Fruit fly (Drosophila melanogaster) whole organism, wandering third instar larva: ENCODE data around the gene Cyp6d4.

Source experiments
- Abd-B ChIP-seq: fragments of >200 bp; optimal IDR thresholded peaks from 2 replicates; lab custom pipeline; 2017; ENCODE audit warnings: missing biosample characterization, missing genetic modification characterization
- CG32264 ChIP-seq: fragments of 200-800 bp; sonication (Bioruptor generic); optimal IDR thresholded peaks from 2 replicates; lab custom pipeline; 2016; ENCODE audit warnings: missing biosample characterization, missing genetic modification characterization
- CG9705 ChIP-seq: fragments of 200-800 bp; sonication (Bioruptor generic); optimal IDR thresholded peaks from 2 replicates; lab custom pipeline; 2018; ENCODE audit warnings: missing biosample characterization, mild to moderate bottlenecking, missing genetic modification characterization
- CrebA ChIP-seq: fragments of 200-800 bp; sonication (Bioruptor generic); optimal IDR thresholded peaks from 2 replicates; lab custom pipeline; 2016; ENCODE audit warnings: missing biosample characterization, mild to moderate bottlenecking, missing genetic modification characterization, borderline replicate concordance
- Dfd ChIP-seq: fragments of >200 bp; optimal IDR thresholded peaks from 2 replicates; lab custom pipeline; 2017; ENCODE audit warnings: missing biosample characterization, missing genetic modification characterization
- Dif ChIP-seq: fragments of 200-275, 200-300 bp; sonication (Bioruptor generic); optimal IDR thresholded peaks from 2 replicates; lab custom pipeline; 2018; ENCODE audit warnings: missing biosample characterization, missing genetic modification characterization; ENCODE audit not compliant: partially characterized antibody
- GATAd ChIP-seq: sonication (Bioruptor generic); optimal IDR thresholded peaks from 2 replicates; lab custom pipeline; 2016; ENCODE audit warnings: missing biosample characterization, missing genetic modification characterization
- HLH106 ChIP-seq: fragments of 200-800 bp; optimal IDR thresholded peaks from 3 replicates; lab custom pipeline; 2019; ENCODE audit warnings: missing biosample characterization, mild to moderate bottlenecking, missing genetic modification characterization, moderate library complexity
- Hr78 ChIP-seq: fragments of >200 bp; optimal IDR thresholded peaks from 2 replicates; lab custom pipeline; 2017; ENCODE audit warnings: missing biosample characterization, missing genetic modification characterization
- Hr83 ChIP-seq: fragments of 200-300 bp; sonication (Bioruptor generic); optimal IDR thresholded peaks from 2 replicates; lab custom pipeline; 2016; ENCODE audit warnings: missing biosample characterization, mild to moderate bottlenecking, missing genetic modification characterization, moderate library complexity; ENCODE audit not compliant: poor library complexity, severe bottlenecking
- Mio ChIP-seq: sonication (Bioruptor generic); optimal IDR thresholded peaks from 2 replicates; lab custom pipeline; 2016; ENCODE audit warnings: missing biosample characterization, missing genetic modification characterization
- Myc ChIP-seq: fragments of >200 bp; optimal IDR thresholded peaks from 2 replicates; lab custom pipeline; 2017
- N ChIP-seq: fragments of >200 bp; optimal IDR thresholded peaks from 2 replicates; lab custom pipeline; 2018; ENCODE audit warnings: missing biosample characterization, missing external identifiers, missing genetic modification characterization
- Rel ChIP-seq, 2 experiments: fragments of 200-800 bp; sonication (Bioruptor generic) in 1 of 2; optimal IDR thresholded peaks; 2 replicates in 1 of 2; 3 replicates in 1 of 2; lab custom pipeline; 2016 to 2019; ENCODE audit warnings: mild to moderate bottlenecking in 2 of 2, missing biosample characterization in 2 of 2, missing genetic modification characterization in 2 of 2, moderate library complexity in 1 of 2
- Sp1 ChIP-seq: fragments of 200-800 bp; sonication (Bioruptor generic); optimal IDR thresholded peaks from 3 replicates; lab custom pipeline; 2019; ENCODE audit warnings: missing biosample characterization, mild to moderate bottlenecking, missing genetic modification characterization, moderate library complexity
- Vsx2 ChIP-seq: fragments of 200-300, 225-300 bp; sonication (Bioruptor generic); optimal IDR thresholded peaks from 2 replicates; lab custom pipeline; 2018; ENCODE audit warnings: missing biosample characterization, missing genetic modification characterization; ENCODE audit not compliant: partially characterized antibody
- brk ChIP-seq: fragments of 200-800 bp; sonication (Bioruptor generic); optimal IDR thresholded peaks from 2 replicates; lab custom pipeline; 2016; ENCODE audit warnings: missing biosample characterization, mild to moderate bottlenecking, missing genetic modification characterization
- dl ChIP-seq, 2 experiments: fragments of 175-275, 200-275 bp in 1 of 2; fragments of 200-275 bp in 1 of 2; sonication (Bioruptor generic); optimal IDR thresholded peaks; lab custom pipeline; 2018; ENCODE audit warnings: mild to moderate bottlenecking in 2 of 2, missing biosample characterization in 2 of 2, missing genetic modification characterization in 2 of 2, moderate library complexity in 2 of 2; ENCODE audit not compliant: partially characterized antibody in 2 of 2, insufficient read depth in 1 of 2
- dsf ChIP-seq: sonication (Bioruptor generic); optimal IDR thresholded peaks from 2 replicates; lab custom pipeline; 2016; ENCODE audit warnings: missing biosample characterization, missing genetic modification characterization, borderline replicate concordance
- ey ChIP-seq: fragments of 200-800 bp; sonication (Bioruptor generic); optimal IDR thresholded peaks from 2 replicates; lab custom pipeline; 2016; ENCODE audit warnings: missing biosample characterization, missing genetic modification characterization
- foxo ChIP-seq, 2 experiments: fragments of 200-800 bp; sonication (Bioruptor generic); optimal IDR thresholded peaks; 2 replicates in 1 of 2; 3 replicates in 1 of 2; lab custom pipeline; 2016 to 2017; ENCODE audit warnings: missing biosample characterization in 2 of 2, missing genetic modification characterization in 2 of 2
- fru ChIP-seq: fragments of 200-800 bp; sonication (Bioruptor generic); optimal IDR thresholded peaks from 3 replicates; lab custom pipeline; 2016; ENCODE audit warnings: missing biosample characterization, mild to moderate bottlenecking, missing genetic modification characterization
- h ChIP-seq: fragments of 200-800 bp; sonication (Bioruptor generic); optimal IDR thresholded peaks from 3 replicates; lab custom pipeline; 2016; ENCODE audit warnings: missing biosample characterization, mild to moderate bottlenecking, missing genetic modification characterization
- pan ChIP-seq: fragments of >200 bp; optimal IDR thresholded peaks from 2 replicates; lab custom pipeline; 2017
- psq ChIP-seq: fragments of 200-800 bp; sonication (Bioruptor generic); optimal IDR thresholded peaks from 3 replicates; lab custom pipeline; 2017; ENCODE audit warnings: missing biosample characterization, mild to moderate bottlenecking, missing genetic modification characterization, moderate library complexity
- rgr ChIP-seq: fragments of 200-800 bp; sonication (Bioruptor generic); optimal IDR thresholded peaks from 3 replicates; lab custom pipeline; 2016; ENCODE audit warnings: missing biosample characterization, mild to moderate bottlenecking, missing genetic modification characterization
- sage ChIP-seq: fragments of 200-800 bp; sonication (Bioruptor generic); optimal IDR thresholded peaks from 2 replicates; lab custom pipeline; 2016; ENCODE audit warnings: missing biosample characterization, mild to moderate bottlenecking, missing genetic modification characterization
- sv ChIP-seq: fragments of 200-800 bp; sonication (Bioruptor generic); optimal IDR thresholded peaks from 3 replicates; lab custom pipeline; 2016; ENCODE audit warnings: missing biosample characterization, missing genetic modification characterization
- tai ChIP-seq: sonication (Bioruptor generic); optimal IDR thresholded peaks from 2 replicates; lab custom pipeline; 2016; ENCODE audit warnings: missing biosample characterization, missing genetic modification characterization
- usp ChIP-seq: fragments of >200 bp; optimal IDR thresholded peaks from 2 replicates; lab custom pipeline; 2017; ENCODE audit warnings: missing biosample characterization, missing genetic modification characterization

Gene Cyp6d4

DNA sequence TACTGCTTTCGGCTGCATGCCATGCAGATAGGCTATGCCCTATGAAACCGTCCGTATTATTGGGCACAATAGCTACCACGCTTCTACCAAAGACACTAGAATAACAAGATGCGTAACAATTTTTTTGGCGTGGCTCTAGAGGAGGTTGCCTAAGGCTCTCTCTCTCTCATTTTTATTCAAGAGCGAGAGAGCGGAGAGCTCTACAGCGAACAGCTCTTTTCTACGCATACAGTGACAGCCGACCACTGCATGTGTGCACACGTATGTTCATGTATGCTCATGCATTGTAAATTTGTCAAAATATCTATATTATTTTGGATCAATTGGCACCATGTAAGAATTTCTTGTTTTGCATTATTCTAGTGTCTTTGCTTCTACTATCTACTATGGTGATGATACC lies 34.9 kb downstream of the Cyp6d4 start:
- TF ChIP-seq N (GFP tag; lab: Kevin White, UChicago) = no peak
- no peak for TF ChIP-seq Sp1 (GFP tag; lab: Kevin White, UChicago)
- no peak for TF ChIP-seq CG32264 (GFP tag; lab: Kevin White, UChicago)
- no peak for TF ChIP-seq Dfd (GFP tag; lab: Kevin White, UChicago)
- TF ChIP-seq fru (GFP tag; lab: Kevin White, UChicago) = no peak
- TF ChIP-seq foxo (GFP tag; optimal IDR thresholded peaks at IDR 0.05; lab: Kevin White, UChicago) = no peak
- no peak for TF ChIP-seq h (GFP tag; lab: Kevin White, UChicago)
- TF ChIP-seq dsf (GFP tag; lab: Kevin White, UChicago) = no peak
- TF ChIP-seq usp (GFP tag; lab: Kevin White, UChicago) = no peak
- no peak for TF ChIP-seq Dif (GFP tag; lab: Kevin White, UChicago)
- TF ChIP-seq brk (GFP tag; lab: Kevin White, UChicago) = no peak
- no peak for TF ChIP-seq sv
- no peak for TF ChIP-seq Abd-B (GFP tag; lab: Kevin White, UChicago)
- TF ChIP-seq Vsx2 (GFP tag; lab: Kevin White, UChicago) = no peak
- no peak for TF ChIP-seq Hr78 (GFP tag; lab: Kevin White, UChicago)

DNA sequence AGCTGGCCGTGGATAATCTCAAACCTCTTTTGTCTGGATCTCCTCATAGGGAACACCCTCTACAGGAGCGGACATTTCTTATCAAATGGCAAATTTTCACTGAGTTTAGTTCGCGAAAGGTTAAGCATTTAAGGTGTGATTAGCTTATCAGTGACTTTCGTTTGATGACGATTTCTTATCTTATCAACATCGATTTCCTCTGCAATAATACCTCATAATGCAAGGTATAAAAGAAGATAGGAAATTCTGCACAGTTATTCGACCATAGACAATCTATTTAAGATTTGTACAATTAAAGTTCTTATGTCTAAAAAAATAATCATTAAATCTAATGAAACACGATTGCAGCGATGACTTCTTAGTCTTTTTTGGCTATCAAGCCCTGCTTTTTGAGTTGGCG lies 35.6 kb downstream of the Cyp6d4 start, which contains the start of gene Takl2:
TSS of gene Takl2 (minus strand) at position 101 of the 400 bp plus-strand sequence.
- TF ChIP-seq CG9705 (no peak), GATAd (GFP tag; lab: Kevin White, UChicago) (no peak), HLH106 (tag; lab: Kevin White, UChicago) (no peak), pan (lab: Kevin White, UChicago) (no peak), foxo (GFP tag; optimal IDR thresholded peaks at IDR 0.05; lab: Kevin White, UChicago) (no peak), h (GFP tag; lab: Kevin White, UChicago) (no peak), dsf (GFP tag; lab: Kevin White, UChicago) (no peak), Dfd (GFP tag; lab: Kevin White, UChicago) (no peak), sv (no peak)

DNA sequence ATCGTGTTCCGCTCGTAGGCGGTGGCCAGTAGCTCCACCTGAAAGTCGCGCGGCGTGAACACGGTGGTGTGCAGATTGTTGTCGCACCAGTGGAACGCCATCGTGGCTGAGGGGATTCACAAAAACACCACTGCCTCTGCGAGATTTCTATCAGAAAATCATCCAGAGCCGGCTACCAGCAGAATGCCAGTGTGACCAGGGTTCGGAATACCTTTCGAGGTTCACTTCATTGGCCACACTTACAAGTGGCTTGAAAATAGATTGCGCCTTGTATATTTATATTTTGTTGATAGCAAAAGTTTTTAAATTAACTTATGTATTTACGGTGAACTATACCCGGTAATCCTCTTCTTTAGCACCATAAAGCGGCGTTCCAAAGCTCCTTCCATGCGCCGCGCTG lies 42.8 kb downstream of the Cyp6d4 start, which contains the start of the genes Dcr-1 and CG6985:
TSS of gene Dcr-1 (minus strand) at position 162 of the 400 bp plus-strand sequence.
TSS of gene CG6985 (plus strand) at position 221 of the 400 bp plus-strand sequence.
- TF ChIP-seq dsf (GFP tag; lab: Kevin White, UChicago) = no peak
- no peak for TF ChIP-seq tai (GFP tag; lab: Kevin White, UChicago)
- no peak for TF ChIP-seq Rel (GFP tag; optimal IDR thresholded peaks at IDR 0.05; lab: Kevin White, UChicago)
- TF ChIP-seq Rel (tag; optimal IDR thresholded peaks at IDR 0.05; lab: Kevin White, UChicago) = peak; percentile 91

DNA sequence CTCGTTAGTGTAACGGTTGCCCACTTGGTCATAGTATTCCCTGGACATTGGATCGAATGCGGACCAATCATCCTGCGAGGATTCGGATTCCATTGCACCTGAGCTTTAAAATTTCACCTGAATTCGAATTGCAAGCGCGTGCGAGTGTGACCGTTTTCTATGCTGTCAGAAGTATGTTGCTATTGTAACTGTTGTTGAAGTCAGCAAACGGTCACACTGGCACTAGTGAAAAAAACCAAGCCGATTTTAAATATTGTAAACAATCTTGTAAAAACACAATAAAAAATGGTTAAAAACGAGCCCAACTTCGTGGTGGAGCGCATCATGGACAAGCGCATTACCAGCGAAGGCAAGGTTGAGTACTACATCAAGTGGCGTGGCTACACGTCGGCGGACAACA lies 47.3 kb downstream of the Cyp6d4 start, which contains the start of the genes vret and HP1c:
TSS of gene vret (minus strand) at position 150 of the 400 bp plus-strand sequence.
TSS of gene HP1c (plus strand) at position 189 of the 400 bp plus-strand sequence.
- TF ChIP-seq rgr (GFP tag; lab: Kevin White, UChicago) = no peak
- no peak for TF ChIP-seq Rel (GFP tag; optimal IDR thresholded peaks at IDR 0.05; lab: Kevin White, UChicago)
- TF ChIP-seq Rel (tag; optimal IDR thresholded peaks at IDR 0.05; lab: Kevin White, UChicago) = peak; percentile 37
- TF ChIP-seq, all 38 proteins: peak for 1

DNA sequence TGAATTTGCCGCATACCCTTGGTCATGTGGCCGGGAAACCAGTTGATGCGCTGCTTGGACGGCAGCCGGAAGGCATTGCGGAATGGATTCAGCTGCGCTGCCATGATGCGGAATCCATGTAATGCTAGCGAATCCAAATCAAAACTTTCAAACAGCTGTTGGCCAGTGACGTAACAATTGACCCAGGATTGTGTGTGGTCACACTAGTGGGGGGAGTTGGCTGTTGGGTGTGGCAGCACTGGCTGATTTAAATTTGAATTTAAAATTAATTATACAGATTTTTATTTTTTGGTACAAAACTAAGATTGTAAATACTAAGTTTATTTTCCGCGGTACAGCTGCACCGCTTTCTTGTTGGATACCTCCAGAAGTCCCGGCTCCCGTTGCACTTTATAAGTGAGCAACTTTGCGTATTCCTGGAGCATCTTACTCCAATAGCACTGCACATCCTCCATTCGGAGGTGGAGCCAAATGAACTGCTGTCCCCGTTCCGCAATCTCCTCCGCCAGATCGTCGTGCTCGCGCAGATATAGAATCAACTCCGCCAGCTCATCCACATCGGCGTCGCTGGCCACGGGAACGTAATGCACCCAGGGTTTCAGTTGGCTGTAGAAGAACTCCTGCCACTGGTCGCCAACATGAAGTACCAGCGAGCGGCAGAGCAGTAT lies 49.4 kb downstream of the Cyp6d4 start, which contains the start of gene CG17141:
TSS of gene CG17141 (minus strand) at position 177 of the 668 bp plus-strand sequence.
- peak; percentile 26 for TF ChIP-seq Dif (GFP tag; lab: Kevin White, UChicago)
- TF ChIP-seq Myc = no peak
- peak; percentile 35 for TF ChIP-seq Hr83 (GFP tag; lab: Kevin White, UChicago)

DNA sequence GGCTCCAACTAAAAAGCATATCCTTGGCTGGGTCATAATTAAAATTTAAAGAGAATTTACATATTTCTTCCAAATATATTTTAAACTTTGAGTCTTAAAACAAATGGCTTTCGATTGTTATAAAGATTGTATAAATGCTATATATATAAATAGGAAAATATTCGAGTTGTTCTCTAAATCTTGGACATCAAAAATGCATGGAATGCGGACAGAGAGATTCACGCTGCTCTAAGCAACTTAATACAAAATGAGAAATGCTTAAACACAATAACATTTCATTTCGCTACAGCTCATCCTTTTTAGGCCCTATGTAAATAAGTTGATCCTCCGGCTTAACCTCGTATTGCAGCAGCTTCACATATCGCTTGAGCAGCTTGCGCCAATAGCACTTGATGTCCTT lies 50.8 kb downstream of the Cyp6d4 start, which contains the start of gene CG31139:
TSS of gene CG31139 (minus strand) at position 101 of the 400 bp plus-strand sequence.
- no peak for TF ChIP-seq Rel (GFP tag; optimal IDR thresholded peaks at IDR 0.05; lab: Kevin White, UChicago)
- no peak for TF ChIP-seq Rel (tag; optimal IDR thresholded peaks at IDR 0.05; lab: Kevin White, UChicago)
- TF ChIP-seq sage (GFP tag; lab: Kevin White, UChicago) = no peak
- TF ChIP-seq ey (GFP tag; lab: Kevin White, UChicago) = no peak
- TF ChIP-seq usp (GFP tag; lab: Kevin White, UChicago) = no peak
- TF ChIP-seq CrebA = no peak
- TF ChIP-seq dl (GFP tag; optimal IDR thresholded peaks at IDR 0.05; lab: Kevin White, UChicago; ENCODE audit: insufficient read depth in 1 of 2, partially characterized antibody in 2 of 2) = no peak
- no peak for TF ChIP-seq psq (GFP tag; lab: Kevin White, UChicago)
- no peak for TF ChIP-seq Mio
- TF ChIP-seq Myc = no peak
- TF ChIP-seq pan (lab: Kevin White, UChicago) = no peak
